Fruit fly (Drosophila melanogaster) whole organism, embryonic: ENCODE results near the gene CG7924.

Experiments
- Adf1 ChIP-seq: fragments of 200-800 bp; sonication (Bioruptor generic); IDR thresholded peaks from 2 replicates; pipeline ENCODE4 v1.3.6; 2022; ENCODE audit warnings: missing biosample characterization, missing genetic modification characterization
- Awh ChIP-seq: fragments of 200-800 bp; sonication (Bioruptor generic); IDR thresholded peaks from 2 replicates; pipeline ENCODE4, ENCODE4 v1.3.6; 2022; ENCODE audit warnings: missing biosample characterization, missing genetic modification characterization
- B-H2 ChIP-seq: fragments of 200-800 bp; sonication (Bioruptor generic); optimal IDR thresholded peaks from 2 replicates; lab custom pipeline; 2018; ENCODE audit warnings: missing biosample characterization, mild to moderate bottlenecking, missing genetic modification characterization
- Bdp1 ChIP-seq: fragments of 200-800 bp; sonication (Bioruptor generic); optimal IDR thresholded peaks from 3 replicates; lab custom pipeline; 2016; ENCODE audit warnings: missing biosample characterization, missing genetic modification characterization
- CG10321 ChIP-seq: fragments of 200-800 bp; sonication (Bioruptor generic); IDR thresholded peaks from 2 replicates; pipeline ENCODE4 v1.3.6; 2022; ENCODE audit warnings: missing biosample characterization, missing genetic modification characterization
- CG10654 ChIP-seq: fragments of 200-800 bp; sonication (Bioruptor generic); optimal IDR thresholded peaks from 2 replicates; lab custom pipeline; 2016; ENCODE audit warnings: missing biosample characterization, missing genetic modification characterization
- CG10959 ChIP-seq: fragments of 200-800 bp; sonication (Bioruptor generic); IDR thresholded peaks from 2 replicates; pipeline ENCODE4 v1.3.6; 2022; ENCODE audit warnings: missing biosample characterization, missing genetic modification characterization
- CG11695 ChIP-seq: fragments of 200-800 bp; sonication (Bioruptor generic); IDR thresholded peaks from 3 replicates; pipeline ENCODE4 v1.3.6; 2022; ENCODE audit warnings: missing biosample characterization, missing genetic modification characterization
- CG13424 ChIP-seq: fragments of 200-800 bp; sonication (Bioruptor generic); optimal IDR thresholded peaks from 2 replicates; lab custom pipeline; 2019; ENCODE audit warnings: missing biosample characterization, mild to moderate bottlenecking, missing genetic modification characterization, moderate library complexity
- CG13624 ChIP-seq: fragments of 200-800 bp; sonication (Bioruptor generic); optimal IDR thresholded peaks from 2 replicates; lab custom pipeline; 2016; ENCODE audit warnings: missing biosample characterization, missing genetic modification characterization
- CG13894 ChIP-seq: fragments of 200-800 bp; sonication (Bioruptor generic); optimal IDR thresholded peaks from 3 replicates; lab custom pipeline; 2018; ENCODE audit warnings: missing biosample characterization, mild to moderate bottlenecking, missing genetic modification characterization, moderate library complexity
- CG1647 ChIP-seq: fragments of 200-800 bp; sonication (Bioruptor generic); optimal IDR thresholded peaks from 3 replicates; lab custom pipeline; 2016; ENCODE audit warnings: missing biosample characterization, missing genetic modification characterization
- CG16779 ChIP-seq: fragments of 200-800 bp; sonication (Bioruptor generic); IDR thresholded peaks from 2 replicates; pipeline ENCODE4 v1.3.6; 2022; ENCODE audit warnings: missing biosample characterization, missing genetic modification characterization
- CG1832 ChIP-seq: fragments of 200-800 bp; sonication (Bioruptor generic); optimal IDR thresholded peaks from 2 replicates; lab custom pipeline; 2017; ENCODE audit warnings: missing biosample characterization, mild to moderate bottlenecking, missing genetic modification characterization, inconsistent platforms
- CG18619 ChIP-seq: fragments of 200-800 bp; sonication (Bioruptor generic); optimal IDR thresholded peaks from 3 replicates; lab custom pipeline; 2017; ENCODE audit warnings: missing biosample characterization, mild to moderate bottlenecking, missing genetic modification characterization
- CG2116 ChIP-seq: fragments of 200-800 bp; sonication (Bioruptor generic); optimal IDR thresholded peaks from 3 replicates; lab custom pipeline; 2018; ENCODE audit warnings: missing biosample characterization, mild to moderate bottlenecking, missing genetic modification characterization
- CG2129 ChIP-seq: fragments of 200-800 bp; sonication (Bioruptor generic); IDR thresholded peaks from 2 replicates; pipeline ENCODE4 v1.3.6; 2022; ENCODE audit warnings: missing biosample characterization, missing genetic modification characterization; ENCODE audit not compliant: partially characterized antibody
- CG31388 ChIP-seq: fragments of 200-800 bp; sonication (Bioruptor generic); optimal IDR thresholded peaks from 2 replicates; lab custom pipeline; 2016; ENCODE audit warnings: missing biosample characterization, missing genetic modification characterization
- CG34376 ChIP-seq: fragments of 200-800 bp; sonication (Bioruptor generic); optimal IDR thresholded peaks from 2 replicates; lab custom pipeline; 2018; ENCODE audit warnings: missing biosample characterization, mild to moderate bottlenecking, missing genetic modification characterization
- CG4360 ChIP-seq: fragments of 200-800 bp; sonication (Bioruptor generic); IDR thresholded peaks from 2 replicates; pipeline ENCODE4 v1.3.6; 2022; ENCODE audit warnings: missing biosample characterization, missing genetic modification characterization
- CG6654 ChIP-seq: fragments of 200-800 bp; sonication (Bioruptor generic); optimal IDR thresholded peaks from 2 replicates; lab custom pipeline; 2017; ENCODE audit warnings: missing biosample characterization, mild to moderate bottlenecking, missing genetic modification characterization
- CG9932 ChIP-seq: fragments of 200-800 bp; sonication (Bioruptor generic); IDR thresholded peaks from 2 replicates; pipeline ENCODE4 v1.3.6; 2022; ENCODE audit warnings: missing biosample characterization, missing genetic modification characterization
- Camta ChIP-seq: fragments of 200-800 bp; sonication (Bioruptor generic); optimal IDR thresholded peaks from 2 replicates; lab custom pipeline; 2016; ENCODE audit warnings: missing biosample characterization, missing genetic modification characterization
- D ChIP-seq, 2 experiments: fragments of 200-800 bp in 1 of 2; fragments of >200 bp in 1 of 2; sonication (Bioruptor generic) in 1 of 2; optimal IDR thresholded peaks; 2 replicates in 1 of 2; 3 replicates in 1 of 2; lab custom pipeline; 2017; ENCODE audit warnings: mild to moderate bottlenecking in 1 of 2, missing biosample characterization in 1 of 2, missing genetic modification characterization in 1 of 2, missing genetic modification reagents in 1 of 2
- Dfd ChIP-seq, 2 experiments: fragments of >200 bp; optimal IDR thresholded peaks; 2 replicates each; lab custom pipeline; 2017; ENCODE audit warnings: missing biosample characterization in 2 of 2, missing genetic modification characterization in 2 of 2
- Eip74EF ChIP-seq, 2 experiments: fragments of 200-800 bp in 1 of 2; fragments of >200 bp in 1 of 2; sonication (Bioruptor generic) in 1 of 2; optimal IDR thresholded peaks; 2 replicates each; lab custom pipeline; 2017 to 2019; ENCODE audit warnings: missing biosample characterization in 2 of 2, missing genetic modification characterization in 2 of 2, mild to moderate bottlenecking in 1 of 2, moderate library complexity in 1 of 2
- Fer3 ChIP-seq: fragments of 200-800 bp; sonication (Bioruptor generic); optimal IDR thresholded peaks from 2 replicates; lab custom pipeline; 2018; ENCODE audit warnings: missing biosample characterization, mild to moderate bottlenecking, missing genetic modification characterization, moderate library complexity
- HHEX ChIP-seq: fragments of 200-800 bp; sonication (Bioruptor generic); optimal IDR thresholded peaks from 3 replicates; lab custom pipeline; 2017; ENCODE audit warnings: missing biosample characterization, mild to moderate bottlenecking, missing genetic modification characterization, missing genetic modification reagents
- HLH54F ChIP-seq: fragments of 200-800 bp; sonication (Bioruptor generic); optimal IDR thresholded peaks from 3 replicates; lab custom pipeline; 2016; ENCODE audit warnings: missing biosample characterization, missing genetic modification characterization
- Hey ChIP-seq: fragments of 200-800 bp; sonication (Bioruptor generic); optimal IDR thresholded peaks from 3 replicates; lab custom pipeline; 2018; ENCODE audit warnings: missing biosample characterization, mild to moderate bottlenecking, missing genetic modification characterization
- Lim3 ChIP-seq: fragments of 200-800 bp; sonication (Bioruptor generic); IDR thresholded peaks from 2 replicates; pipeline ENCODE4 v1.3.6; 2022; ENCODE audit warnings: missing biosample characterization, missing genetic modification characterization
- Mad ChIP-seq: fragments of 200-800 bp; sonication (Bioruptor generic); optimal IDR thresholded peaks from 2 replicates; lab custom pipeline; 2016; ENCODE audit warnings: missing biosample characterization, missing genetic modification characterization
- Nf-YC ChIP-seq: fragments of 200-800 bp; optimal IDR thresholded peaks from 3 replicates; lab custom pipeline; 2019; ENCODE audit warnings: missing biosample characterization, mild to moderate bottlenecking, missing genetic modification characterization, moderate library complexity
- Ravus ChIP-seq: fragments of 200-800 bp; sonication (Bioruptor generic); IDR thresholded peaks from 2 replicates; pipeline ENCODE4 v1.3.6; 2022; ENCODE audit warnings: missing biosample characterization, missing genetic modification characterization
- Taf1 ChIP-seq: fragments of 200-800 bp; sonication (Bioruptor generic); IDR thresholded peaks from 2 replicates; pipeline ENCODE4 v1.3.6; 2022; ENCODE audit warnings: missing biosample characterization, missing genetic modification characterization
- Trl ChIP-seq, 3 experiments: fragments of >200 bp in 2 of 3; fragments of 200-800 bp in 1 of 3; sonication (Bioruptor generic) in 1 of 3; optimal IDR thresholded peaks; 2 replicates in 1 of 3; 3 replicates in 2 of 3; lab custom pipeline; 2016 to 2017; ENCODE audit warnings: missing biosample characterization in 1 of 3, missing genetic modification characterization in 1 of 3
- ab ChIP-seq: fragments of 200-800 bp; sonication (Bioruptor generic); optimal IDR thresholded peaks from 2 replicates; lab custom pipeline; 2016; ENCODE audit warnings: missing biosample characterization, missing genetic modification characterization
- bsh ChIP-seq, 2 experiments: fragments of 200-800 bp; sonication (Bioruptor generic); optimal IDR thresholded peaks; 2 replicates each; lab custom pipeline; 2017 to 2018; ENCODE audit warnings: mild to moderate bottlenecking in 2 of 2, missing biosample characterization in 2 of 2, missing genetic modification characterization in 2 of 2, moderate library complexity in 1 of 2
- chm ChIP-seq: fragments of 200-800 bp; sonication (Bioruptor generic); IDR thresholded peaks from 2 replicates; pipeline ENCODE4 v1.3.6; 2022; ENCODE audit warnings: missing biosample characterization, missing genetic modification characterization
- fd3F ChIP-seq: fragments of 200-800 bp; sonication (Bioruptor generic); optimal IDR thresholded peaks from 2 replicates; lab custom pipeline; 2018; ENCODE audit warnings: missing biosample characterization, mild to moderate bottlenecking, missing genetic modification characterization, moderate library complexity
- gsb ChIP-seq: fragments of 200-800 bp; sonication (Bioruptor generic); IDR thresholded peaks from 2 replicates; pipeline ENCODE4 v1.3.6; 2022; ENCODE audit warnings: missing biosample characterization, missing genetic modification characterization
- oc ChIP-seq: fragments of 200-800 bp; sonication (Bioruptor generic); optimal IDR thresholded peaks from 2 replicates; lab custom pipeline; 2018; ENCODE audit warnings: missing biosample characterization, mild to moderate bottlenecking, missing genetic modification characterization, moderate library complexity
- repo ChIP-seq: fragments of 200-800 bp; sonication (Bioruptor generic); optimal IDR thresholded peaks from 2 replicates; lab custom pipeline; 2016; ENCODE audit warnings: missing biosample characterization, missing genetic modification characterization
- salm ChIP-seq: fragments of 200-800 bp; sonication (Bioruptor generic); optimal IDR thresholded peaks from 2 replicates; lab custom pipeline; 2018; ENCODE audit warnings: missing biosample characterization, mild to moderate bottlenecking, missing genetic modification characterization
- tgo ChIP-seq: fragments of 200-800 bp; sonication (Bioruptor generic); IDR thresholded peaks from 3 replicates; pipeline ENCODE4 v1.3.6; 2022; ENCODE audit warnings: missing biosample characterization, missing genetic modification characterization
- tio ChIP-seq: fragments of 200-800 bp; sonication (Bioruptor generic); optimal IDR thresholded peaks from 2 replicates; lab custom pipeline; 2017; ENCODE audit warnings: missing biosample characterization, missing genetic modification characterization, inconsistent platforms
- unc-4 ChIP-seq: fragments of 200-800 bp; sonication (Bioruptor generic); IDR thresholded peaks from 2 replicates; pipeline ENCODE4 v1.3.6; 2022; ENCODE audit warnings: missing biosample characterization, missing genetic modification characterization; ENCODE audit not compliant: partially characterized antibody
- vfl ChIP-seq: fragments of 200-800 bp; sonication (Bioruptor generic); optimal IDR thresholded peaks from 2 replicates; lab custom pipeline; 2016; ENCODE audit warnings: missing biosample characterization, missing genetic modification characterization
- z ChIP-seq: fragments of 200-800 bp; sonication (Bioruptor generic); IDR thresholded peaks from 3 replicates; pipeline ENCODE4 v1.3.6; 2022; ENCODE audit warnings: missing biosample characterization, missing genetic modification characterization
- zf30C ChIP-seq: fragments of 200-800 bp; sonication (Bioruptor generic); optimal IDR thresholded peaks from 3 replicates; lab custom pipeline; 2018; ENCODE audit warnings: missing biosample characterization, mild to moderate bottlenecking, missing genetic modification characterization

Gene CG7924

DNA sequence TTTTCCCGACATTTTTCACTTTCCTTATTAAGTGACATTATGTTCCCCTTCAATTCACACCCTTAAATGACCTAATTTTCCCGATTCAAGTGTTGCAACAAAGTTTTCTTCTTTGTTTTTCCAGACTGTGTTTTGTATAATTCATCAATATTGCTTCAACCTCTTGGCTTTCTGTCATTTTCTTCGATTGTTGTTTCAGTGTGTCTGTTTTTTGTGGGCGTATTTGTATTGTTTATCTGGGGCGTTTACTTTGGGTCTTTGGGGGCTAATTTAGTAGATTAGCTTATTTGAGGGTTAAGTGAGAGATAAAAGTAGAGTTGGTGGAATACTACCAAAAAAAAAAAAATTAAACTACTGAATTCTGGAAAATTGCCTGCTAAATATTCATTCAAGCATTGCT, 37.6 kb upstream of the CG7924 start (continued):
- TF ChIP-seq tio (GFP tag; lab: Kevin White, UChicago) = peak; percentile 17
- no peak; the same call in 2 of the 3 replicates for TF ChIP-seq tgo (GFP tag; lab: Robert Waterston, UW)
- no peak for TF ChIP-seq CG13894 (tag; lab: Kevin White, UChicago)
- peak; percentile 37; the same call in 1 of the 2 replicates for TF ChIP-seq CG4360 (GFP tag; lab: Robert Waterston, UW)
- no peak for TF ChIP-seq vfl (GFP tag; lab: Kevin White, UChicago)
- no peak for TF ChIP-seq z
- TF ChIP-seq Ravus (GFP tag; lab: Robert Waterston, UW) = no peak
- no peak for TF ChIP-seq Adf1
- peak in 1 of 2 experiments; percentile 58 for TF ChIP-seq bsh (GFP tag; optimal IDR thresholded peaks at IDR 0.05; lab: Kevin White, UChicago)
- TF ChIP-seq CG10959 = no peak
- TF ChIP-seq CG10321 (GFP tag; lab: Robert Waterston, UW) = 0 out of 2 replicates have a peak, but pooled peaks have one; percentile 26
- peak; percentile 9 for TF ChIP-seq CG2116
- no peak for TF ChIP-seq D (optimal IDR thresholded peaks at IDR 0.05; lab: Kevin White, UChicago)
- TF ChIP-seq D (GFP tag; optimal IDR thresholded peaks at IDR 0.05; lab: Kevin White, UChicago) = peak; percentile 54
- TF ChIP-seq HHEX (GFP tag; lab: Kevin White, UChicago) = peak; percentile 60
- no peak for TF ChIP-seq CG31388 (GFP tag; lab: Kevin White, UChicago)
- TF ChIP-seq Fer3 = peak; percentile 52
- no peak for TF ChIP-seq CG1832
- no peak for TF ChIP-seq B-H2 (GFP tag; lab: Kevin White, UChicago)
- no peak for TF ChIP-seq CG9932 (GFP tag; lab: Robert Waterston, UW)
- peak; percentile 1 for TF ChIP-seq CG10654
- no peak for TF ChIP-seq CG16779
- no peak for TF ChIP-seq repo (GFP tag; lab: Kevin White, UChicago)
- no peak for TF ChIP-seq zf30C (GFP tag; lab: Kevin White, UChicago)
- no peak for TF ChIP-seq Taf1 (GFP tag; lab: Robert Waterston, UW)
- TF ChIP-seq CG1647 (GFP tag; lab: Kevin White, UChicago) = no peak
- no peak for TF ChIP-seq CG34376
- TF ChIP-seq oc (tag; lab: Kevin White, UChicago) = peak; percentile 45
- peak; percentile 42 for TF ChIP-seq CG13424 (tag; lab: Kevin White, UChicago)
- peak; percentile 82 for TF ChIP-seq Awh (GFP tag; lab: Robert Waterston, UW)
- TF ChIP-seq CG6654 (GFP tag; lab: Kevin White, UChicago) = no peak
- TF ChIP-seq CG18619 (GFP tag; lab: Kevin White, UChicago) = peak; percentile 15
- TF ChIP-seq Hey (tag; lab: Kevin White, UChicago) = no peak
- no peak for TF ChIP-seq ab
- no peak for TF ChIP-seq unc-4 (GFP tag; lab: Robert Waterston, UW)
- no peak for TF ChIP-seq Trl (optimal IDR thresholded peaks at IDR 0.05; lab: Kevin White, UChicago)
- TF ChIP-seq Trl (GFP tag; optimal IDR thresholded peaks at IDR 0.05; lab: Kevin White, UChicago) = no peak
- no peak for TF ChIP-seq Lim3 (GFP tag; lab: Robert Waterston, UW)
- no peak for TF ChIP-seq Mad (GFP tag; lab: Kevin White, UChicago)
- TF ChIP-seq Camta (GFP tag; lab: Kevin White, UChicago) = peak; percentile 43
- TF ChIP-seq HLH54F (GFP tag; lab: Kevin White, UChicago) = no peak
- peak; percentile 3 for TF ChIP-seq salm
- no peak for TF ChIP-seq CG11695
- no peak for TF ChIP-seq Eip74EF (GFP tag; optimal IDR thresholded peaks at IDR 0.05; lab: Kevin White, UChicago)
- TF ChIP-seq Dfd (GFP tag; optimal IDR thresholded peaks at IDR 0.05; lab: Kevin White, UChicago) = no peak
- TF ChIP-seq CG13624 (GFP tag; lab: Kevin White, UChicago) = no peak
- TF ChIP-seq CG2129 (GFP tag; lab: Robert Waterston, UW) = no peak
- no peak for TF ChIP-seq Nf-YC
- peak; percentile 38 for TF ChIP-seq fd3F
- no peak for TF ChIP-seq Bdp1 (GFP tag; lab: Kevin White, UChicago)
- TF ChIP-seq chm (GFP tag; lab: Robert Waterston, UW) = peak; percentile 51; the same call in 1 of the 2 replicates
- TF ChIP-seq gsb (GFP tag; lab: Robert Waterston, UW) = no peak
